Worm (Caenorhabditis elegans): ENCODE results near the gene gskl-1.
"Not testable (repeated sequence)": the region's sequence is repeated elsewhere in the genome, so short reads cannot be mapped to it uniquely, and the experiment has no call there.

Gene gskl-1

DNA sequence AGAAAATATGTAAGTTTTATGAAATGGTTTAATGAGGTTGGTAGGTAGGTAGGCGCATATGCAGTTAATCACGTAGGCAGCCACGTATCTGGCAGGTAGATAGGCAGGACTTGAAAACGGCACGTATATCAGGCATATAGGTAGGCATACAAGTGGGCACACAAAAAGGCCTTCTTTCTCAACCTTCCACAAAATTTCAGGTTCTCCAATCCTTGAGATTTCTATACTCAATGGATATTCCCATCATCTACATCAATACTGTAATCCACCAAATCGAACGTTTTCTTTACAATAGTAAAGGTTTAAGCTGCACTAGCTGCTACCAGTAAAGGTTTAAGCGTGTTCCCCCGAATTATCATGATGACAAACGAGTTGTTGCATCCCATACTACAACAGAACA is 15.1 kb upstream of the gskl-1 start:
- TF ChIP-seq unc-62 (GFP tag; optimal IDR thresholded peaks at IDR 0.05), result no peak

DNA sequence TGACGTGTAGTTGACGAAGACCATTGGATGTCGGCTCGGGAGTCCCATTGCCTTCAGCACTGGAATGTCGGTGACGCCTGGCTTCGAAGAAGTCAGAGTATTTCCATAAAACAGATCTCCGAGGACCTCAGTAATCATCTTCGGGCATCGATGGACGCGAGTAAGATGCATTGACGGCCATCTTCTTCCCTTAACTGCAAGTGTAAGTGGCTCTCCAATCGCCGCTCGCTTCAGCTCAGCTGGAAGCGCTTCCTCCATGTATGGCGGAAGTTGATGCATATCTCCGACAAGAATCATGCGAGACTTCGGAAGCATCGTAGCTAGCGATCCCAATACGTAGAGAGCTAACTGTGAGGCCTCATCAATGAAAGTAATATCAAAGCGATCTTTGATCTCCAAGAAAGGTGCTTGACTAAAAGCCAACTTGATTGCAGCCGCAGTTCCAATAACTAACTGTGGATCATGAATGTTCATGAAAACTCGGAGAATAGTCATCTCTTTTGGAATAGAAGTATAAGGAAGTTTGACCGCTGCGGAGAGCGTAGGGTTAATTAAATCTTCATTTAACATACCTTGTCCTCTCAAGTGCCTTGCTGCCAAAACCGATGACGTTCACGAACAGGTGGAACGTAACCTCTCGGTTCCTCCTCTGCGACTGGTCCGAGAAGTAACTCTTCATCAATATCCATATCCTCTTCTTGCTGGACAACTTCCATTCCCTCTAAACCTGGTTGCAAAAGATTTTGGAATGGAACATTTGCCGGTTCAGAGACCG is 13.2 kb upstream of the gskl-1 start:
- no peak for TF ChIP-seq unc-62 (GFP tag; optimal IDR thresholded peaks at IDR 0.05)

DNA sequence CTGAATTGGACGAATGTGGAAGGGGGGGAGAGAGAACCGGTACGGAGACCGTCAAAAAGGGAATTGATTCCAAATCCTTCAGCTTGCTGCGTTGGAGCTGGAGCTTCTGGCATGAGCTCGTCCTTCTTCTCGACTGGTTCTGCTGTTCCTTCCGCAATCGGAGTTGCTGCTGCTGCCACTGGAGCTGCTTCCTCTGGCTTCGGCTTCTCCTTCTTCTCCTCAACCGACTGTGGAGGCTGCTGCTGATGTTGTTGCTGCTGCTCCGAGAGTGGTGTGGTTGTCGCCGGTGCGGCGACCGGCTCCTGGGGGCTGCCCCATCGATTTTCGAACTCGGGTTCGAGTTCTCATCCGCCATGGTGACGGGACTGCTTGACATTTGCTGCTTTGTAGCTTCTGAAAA is 12.6 kb upstream of the gskl-1 start, which contains the start of gene R03D7.2:
Gene R03D7.2 (minus strand): TSS at position 399 of the 400 bp plus-strand sequence.
- TF ChIP-seq unc-62 (GFP tag; optimal IDR thresholded peaks at IDR 0.05), result no peak

DNA sequence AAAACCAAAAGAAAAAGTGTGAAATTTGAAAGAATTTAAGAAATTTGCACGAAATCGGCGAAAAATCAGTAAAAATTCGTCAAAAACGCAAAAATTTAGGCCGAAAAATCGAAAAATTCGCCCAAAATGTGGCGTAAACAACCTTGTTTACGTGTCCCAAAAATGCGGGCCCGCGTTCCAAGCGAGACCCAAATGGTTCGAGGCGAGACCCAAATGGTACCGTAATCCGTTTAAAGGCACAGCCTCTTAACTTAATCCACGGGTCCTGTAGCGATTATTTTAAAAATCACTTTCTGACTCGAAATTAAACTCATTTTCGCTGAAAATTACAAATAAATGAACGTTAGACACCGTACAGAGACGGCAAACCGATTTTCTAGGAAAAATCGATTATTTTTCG is 12.0 kb upstream of the gskl-1 start:
- TF ChIP-seq unc-62 (GFP tag; optimal IDR thresholded peaks at IDR 0.05), result no peak

DNA sequence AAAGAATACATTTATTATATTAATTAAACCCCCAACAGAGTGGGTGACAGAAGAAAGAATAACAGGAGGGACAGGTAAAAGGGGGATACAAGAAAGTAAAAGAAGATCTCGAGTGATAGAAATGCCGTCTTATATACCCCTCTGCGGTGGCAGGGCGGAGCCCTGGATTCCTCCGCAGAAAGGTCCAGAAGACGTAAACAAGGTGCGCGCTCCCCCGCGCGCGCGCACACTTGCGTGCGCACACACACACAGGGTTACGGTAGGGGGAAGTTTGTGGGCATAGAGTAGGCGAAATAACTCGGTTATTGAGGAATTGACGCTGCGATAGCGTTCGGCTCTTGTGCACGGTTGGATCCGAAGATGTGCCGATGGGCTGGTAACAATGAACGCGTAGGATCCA is 5.4 kb upstream of the gskl-1 start, which contains the start of gene R03D7.15:
Gene R03D7.15 (plus strand): TSS at position 299 of the 400 bp plus-strand sequence.
- not testable (repeated sequence) for TF ChIP-seq unc-62 (GFP tag; optimal IDR thresholded peaks at IDR 0.05)

DNA sequence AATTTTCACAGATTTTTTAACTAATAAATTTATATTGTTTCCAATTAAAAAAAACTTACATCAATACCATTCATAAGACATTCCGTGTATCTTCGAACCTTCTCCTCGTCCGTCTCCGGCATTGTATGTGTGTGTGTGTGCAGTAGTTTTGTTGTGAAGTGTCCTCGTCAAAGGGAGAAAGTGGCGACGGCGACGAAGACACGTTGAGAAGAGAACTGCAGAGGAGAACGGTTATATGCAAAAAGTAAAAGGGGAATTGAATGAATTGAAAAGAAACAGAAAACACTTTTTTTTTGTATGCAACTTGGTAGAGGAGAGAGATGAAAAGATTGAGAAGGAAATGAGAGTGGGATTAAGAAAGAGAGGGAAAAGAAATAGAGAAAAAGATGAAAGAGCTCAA is 1.9 kb upstream of the gskl-1 start:
- TF ChIP-seq unc-62 (GFP tag; optimal IDR thresholded peaks at IDR 0.05), result no peak

DNA sequence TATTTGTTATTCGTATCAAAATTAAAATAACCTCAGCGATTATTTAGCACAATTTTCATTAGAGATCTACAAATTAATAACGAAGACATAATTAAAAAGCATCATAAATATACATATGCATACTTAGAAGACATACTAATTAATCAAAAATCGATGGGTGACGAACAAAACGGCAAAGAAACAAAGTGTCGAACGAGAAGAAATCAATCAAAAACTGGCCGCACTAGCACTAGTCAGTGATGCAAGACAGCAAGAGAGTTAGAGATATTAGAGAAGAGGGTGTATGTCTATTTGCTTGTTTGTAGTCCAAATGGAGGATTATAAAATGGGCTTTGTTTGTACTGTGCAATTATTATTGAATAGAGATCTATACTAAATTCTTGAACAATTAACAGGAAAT is 511 bp upstream of the gskl-1 start:
- TF ChIP-seq unc-62 (GFP tag; optimal IDR thresholded peaks at IDR 0.05), result no peak

DNA sequence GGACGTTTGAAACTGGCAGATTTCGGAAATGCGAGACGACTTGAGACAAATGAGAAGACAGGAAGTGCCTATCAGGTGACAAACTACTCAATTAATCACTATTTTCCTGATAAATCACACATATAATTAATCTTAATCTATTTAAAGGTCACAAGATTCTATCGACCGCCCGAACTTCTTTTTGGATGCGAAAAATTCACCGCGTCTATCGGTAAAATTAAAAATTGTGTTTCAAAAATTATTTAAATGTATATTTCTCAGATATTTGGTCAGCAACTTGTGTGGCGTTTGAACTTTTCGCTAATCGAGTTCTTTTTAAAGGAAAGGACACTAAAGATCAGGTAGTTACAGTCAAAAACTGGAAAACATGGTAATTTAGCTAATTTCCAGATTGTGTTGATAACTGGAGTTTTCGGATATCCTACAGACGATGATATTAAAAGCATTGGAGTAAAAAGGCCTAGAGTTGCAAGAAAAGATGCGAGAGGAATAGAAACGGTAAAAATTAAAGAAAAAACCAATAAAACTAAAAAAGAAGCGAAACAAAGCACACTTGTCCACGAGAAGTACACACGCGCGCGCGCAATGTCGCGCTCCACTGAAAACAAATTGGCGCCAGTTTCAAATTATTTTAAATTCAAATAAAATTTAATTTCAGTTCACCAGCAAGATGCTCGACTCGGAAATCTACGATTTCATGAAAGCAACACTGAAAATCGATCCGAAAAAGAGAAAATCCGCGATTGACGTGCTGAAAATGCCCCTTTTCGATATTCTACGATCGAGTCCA is 1.1 kb downstream of the gskl-1 start:
- TF ChIP-seq unc-62 (GFP tag; optimal IDR thresholded peaks at IDR 0.05), result no peak

DNA sequence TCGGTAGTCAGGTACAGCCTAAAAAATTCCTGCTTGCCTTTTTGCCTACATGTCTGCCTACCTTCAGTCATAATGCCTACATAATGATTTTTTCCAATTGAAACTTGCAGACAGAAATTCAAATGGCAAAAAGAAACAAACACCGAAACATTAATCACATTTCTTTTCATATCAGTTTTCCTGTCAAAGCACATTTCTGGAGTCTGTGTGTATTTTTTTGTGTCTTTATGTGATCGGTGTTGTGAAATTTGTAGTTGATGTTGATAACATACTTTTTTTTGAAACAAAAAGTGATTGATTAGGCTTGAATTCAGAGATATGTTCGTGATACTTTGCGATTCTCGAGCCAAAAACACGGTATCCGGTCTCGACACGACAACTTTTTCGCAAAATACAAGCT is 2.0 kb downstream of the gskl-1 start:
- no peak for TF ChIP-seq unc-62 (GFP tag; optimal IDR thresholded peaks at IDR 0.05)

DNA sequence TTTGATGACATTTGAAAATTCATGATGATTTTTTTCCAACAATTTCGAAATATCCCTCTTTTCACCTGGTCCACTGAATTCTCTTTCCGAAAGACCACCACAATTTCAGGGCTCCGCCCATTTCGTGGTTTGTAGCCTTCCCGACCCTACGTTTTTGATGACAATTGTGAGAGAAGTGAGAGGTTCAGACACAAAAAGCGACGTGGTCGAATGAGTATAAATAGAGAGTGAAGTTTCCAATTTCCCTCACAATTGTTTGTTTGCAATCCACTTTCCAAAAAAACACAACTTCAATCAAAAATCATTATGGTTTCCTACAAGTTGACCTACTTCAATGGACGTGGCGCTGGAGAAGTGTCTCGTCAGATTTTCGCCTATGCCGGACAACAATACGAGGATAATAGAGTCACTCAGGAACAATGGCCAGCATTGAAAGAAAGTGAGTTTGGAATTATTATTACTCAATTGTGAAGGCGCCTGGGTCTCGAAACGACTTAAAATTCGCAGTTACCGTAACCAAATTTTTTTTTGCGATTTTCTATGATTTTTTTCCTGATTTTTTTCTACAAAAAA is 2.8 kb downstream of the gskl-1 start, which contains the start of gene gst-5:
Gene gst-5 (plus strand): TSS at position 246 of the 573 bp plus-strand sequence.
- no peak for TF ChIP-seq unc-62 (GFP tag; optimal IDR thresholded peaks at IDR 0.05)

DNA sequence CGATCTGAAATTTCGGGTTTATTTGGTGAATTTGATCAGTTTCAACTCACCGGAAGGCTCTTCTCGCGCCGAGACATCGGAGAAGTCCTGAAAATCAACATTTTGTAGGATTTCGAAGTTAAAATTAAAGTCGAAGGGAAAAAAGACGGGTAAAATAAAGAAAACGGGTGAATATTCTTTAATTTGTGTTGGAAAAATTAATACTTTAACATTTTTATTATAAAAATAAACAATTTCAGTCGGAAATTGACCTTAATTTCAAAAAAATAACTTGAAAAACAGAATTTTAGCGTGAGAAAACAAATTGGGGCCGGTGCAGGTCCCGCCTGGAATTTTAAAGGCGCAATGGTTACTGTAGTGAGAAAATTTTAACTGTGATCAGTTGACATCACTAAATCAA is 5.7 kb downstream of the gskl-1 start, which contains the start of gene nos-1:
Gene nos-1 (minus strand): TSS at position 101 of the 400 bp plus-strand sequence.
- no peak for TF ChIP-seq unc-62 (GFP tag; optimal IDR thresholded peaks at IDR 0.05)

DNA sequence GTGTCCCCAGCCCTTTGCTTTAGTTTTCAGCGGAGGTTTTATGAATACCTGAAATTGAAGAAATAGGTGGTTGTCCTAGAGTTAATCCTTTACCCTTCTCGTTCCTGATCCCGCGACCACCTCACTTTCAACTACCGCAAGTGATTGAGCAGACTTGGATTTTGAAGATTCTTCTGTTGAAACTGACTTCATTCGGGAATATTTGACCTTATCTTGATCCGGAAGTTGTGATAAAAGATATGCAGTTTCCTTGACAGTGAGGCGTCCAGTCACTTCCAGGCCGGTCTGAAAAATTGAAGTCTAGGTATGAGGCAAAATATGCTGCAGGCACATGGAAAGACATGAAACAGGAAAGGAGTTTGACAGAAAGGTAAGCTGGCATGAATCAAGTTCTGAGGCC is 7.8 kb downstream of the gskl-1 start:
- no peak for TF ChIP-seq unc-62 (GFP tag; optimal IDR thresholded peaks at IDR 0.05)

DNA sequence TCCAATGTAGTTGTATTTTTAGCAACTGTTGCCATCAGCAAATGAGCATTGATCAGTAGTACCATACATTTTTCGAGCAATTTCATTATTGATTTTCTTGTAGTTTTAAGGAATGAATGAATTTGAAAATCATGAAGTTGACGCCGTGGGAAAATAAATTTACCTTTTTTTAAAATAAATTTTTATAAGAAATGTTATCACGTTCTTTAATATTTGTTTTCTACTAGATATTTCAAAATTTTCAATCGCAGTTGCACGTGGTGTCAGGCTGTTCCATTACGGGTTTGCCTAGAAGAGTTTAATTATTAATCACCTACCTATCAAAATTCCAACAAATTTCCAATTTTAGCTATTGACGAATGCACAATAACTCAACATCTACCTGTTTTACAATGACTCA is 9.4 kb downstream of the gskl-1 start, which contains the start of gene R03D7.8:
Gene R03D7.8 (minus strand): TSS at position 101 of the 400 bp plus-strand sequence.
- no peak for TF ChIP-seq unc-62 (GFP tag; optimal IDR thresholded peaks at IDR 0.05)

DNA sequence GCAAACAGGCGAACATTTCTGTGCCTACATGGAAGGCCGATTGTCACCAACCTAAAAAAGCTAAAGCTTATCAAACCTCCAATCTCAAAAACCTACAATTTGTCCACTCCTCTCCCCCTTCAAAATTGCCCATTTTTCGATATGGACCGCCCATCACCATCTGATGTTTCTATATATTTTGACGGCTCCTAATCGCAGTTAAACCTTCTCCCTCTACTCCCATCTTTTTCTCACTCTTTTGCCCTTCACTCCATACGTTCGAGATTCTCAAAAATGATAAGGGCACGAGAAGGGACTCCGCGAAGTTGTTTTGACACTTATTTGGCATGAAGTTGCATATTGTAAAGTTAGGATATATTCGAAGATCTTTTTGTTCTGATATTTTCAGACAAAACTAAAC is 11.8 kb downstream of the gskl-1 start:
- TF ChIP-seq unc-62 (GFP tag; optimal IDR thresholded peaks at IDR 0.05), result no peak

DNA sequence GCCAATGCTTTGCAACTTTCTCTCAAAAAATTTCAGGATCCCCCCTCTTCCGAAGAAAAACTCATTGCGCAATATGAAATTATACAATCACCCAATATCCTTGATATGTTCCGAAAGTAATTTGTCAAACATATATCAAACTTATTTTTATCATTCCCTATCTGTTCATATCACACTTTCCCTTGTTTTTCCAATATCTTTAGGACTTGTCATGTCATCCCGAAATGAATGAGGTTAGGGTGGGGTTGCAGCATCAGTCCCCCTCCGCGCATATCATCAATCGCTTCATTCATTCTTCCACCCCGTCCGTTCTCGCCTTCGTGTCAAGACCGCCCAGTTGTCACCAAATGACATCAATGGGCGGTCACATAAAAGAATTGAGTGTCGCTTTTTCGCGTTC is 12.3 kb downstream of the gskl-1 start:
- no peak for TF ChIP-seq unc-62 (GFP tag; optimal IDR thresholded peaks at IDR 0.05)

DNA sequence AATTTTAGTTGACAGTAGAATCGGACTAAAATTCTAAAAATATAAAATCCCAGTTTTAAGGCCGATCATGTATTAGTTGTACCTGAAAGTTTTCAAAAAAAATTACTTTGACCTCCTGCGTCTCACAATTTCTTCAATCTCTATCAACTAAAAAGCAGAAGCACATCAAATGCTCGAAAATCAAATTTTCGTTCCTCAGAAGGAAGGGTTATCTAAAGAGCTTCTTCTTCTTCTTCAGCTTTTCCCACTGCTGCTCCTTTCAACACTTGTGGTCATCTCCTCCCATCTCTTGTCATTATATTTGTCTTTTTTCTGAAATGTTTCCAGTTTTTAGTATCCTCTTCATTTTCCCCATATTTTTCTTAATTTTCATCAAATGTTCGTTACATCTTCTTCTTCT is 17.4 kb downstream of the gskl-1 start:
- no peak for TF ChIP-seq unc-62 (GFP tag; optimal IDR thresholded peaks at IDR 0.05)
